Worm (Caenorhabditis elegans): ENCODE results near the gene famh-161.

- no peak for TF ChIP-seq daf-8 (GFP tag; IDR thresholded peaks at IDR 0.05)
- no peak for TF ChIP-seq nhr-11 (tag; optimal IDR thresholded peaks at IDR 0.05)
- TF ChIP-seq unc-62 (GFP tag; optimal IDR thresholded peaks at IDR 0.05 in 1 of 2), result peak in 1 of 2 experiments; percentile 18
- no peak for TF ChIP-seq unc-62 (tag; optimal IDR thresholded peaks at IDR 0.05)
- TF ChIP-seq egl-27 (tag; optimal IDR thresholded peaks at IDR 0.05), result no peak
- no peak for TF ChIP-seq ztf-11 (tag; optimal IDR thresholded peaks at IDR 0.05)
- TF ChIP-seq ama-1 (optimal IDR thresholded peaks at IDR 0.05), result no peak
- no peak for TF ChIP-seq spr-1 (tag; optimal IDR thresholded peaks at IDR 0.05)
- no peak for TF ChIP-seq Y75B8A.6 (GFP tag; IDR thresholded peaks at IDR 0.05)
- no peak for TF ChIP-seq unc-130 (GFP tag; optimal IDR thresholded peaks at IDR 0.05)
- no peak for TF ChIP-seq nhr-237 (tag; optimal IDR thresholded peaks at IDR 0.05)
- TF ChIP-seq ceh-28 (tag; optimal IDR thresholded peaks at IDR 0.05), result no peak
- TF ChIP-seq jun-1 (tag; optimal IDR thresholded peaks at IDR 0.05), result no peak
These were observed 17.1 kb upstream of the famh-161 start, which contains the start of gene Y38H6C.20 for ce11 chrV:20551096-20551495.
